Fruit fly (Drosophila melanogaster): ENCODE results near the gene CG4611.

- TF ChIP-seq CG15710 (tag; optimal IDR thresholded peaks at IDR 0.05) (no peak), Snoo (tag; optimal IDR thresholded peaks at IDR 0.05) (no peak)
Measured at dm6 chr3L:5132966-5133365, 3.2 kb upstream of the CG4611 start, which contains the start of gene CG15213.

All from whole organism, pupa.